Fruit fly (Drosophila melanogaster): ENCODE results near the gene robo2.
A peak's percentile ranks its signal among the peaks of the same experiment; 100 is the strongest.

The robo2 gene

dm6 chr2L:1431430-1431829 lies 11.2 kb upstream of the robo2 start:
- no peak for TF ChIP-seq ab (GFP tag; optimal IDR thresholded peaks at IDR 0.05)
- no peak for TF ChIP-seq exex (tag; optimal IDR thresholded peaks at IDR 0.05)
- no peak for TF ChIP-seq nerfin-2 (GFP tag; IDR thresholded peaks at IDR 0.05; ENCODE audit: partially characterized antibody)
- TF ChIP-seq CG13287 (GFP tag; IDR thresholded peaks at IDR 0.05; ENCODE audit: partially characterized antibody): no peak
- TF ChIP-seq CG8478 (optimal IDR thresholded peaks at IDR 0.05): no peak
- no peak for TF ChIP-seq gce (GFP tag; IDR thresholded peaks at IDR 0.05)
- no peak for TF ChIP-seq da (GFP tag; optimal IDR thresholded peaks at IDR 0.05)
- TF ChIP-seq sima (GFP tag; optimal IDR thresholded peaks at IDR 0.05): no peak
- no peak for TF ChIP-seq Vsx1 (GFP tag; optimal IDR thresholded peaks at IDR 0.05)
- TF ChIP-seq Fer1 (GFP tag; optimal IDR thresholded peaks at IDR 0.05): no peak
- TF ChIP-seq CG9727 (GFP tag; optimal IDR thresholded peaks at IDR 0.05): no peak
- no peak for TF ChIP-seq CG17802 (tag; optimal IDR thresholded peaks at IDR 0.05)
- no peak for TF ChIP-seq CTCF (GFP tag; optimal IDR thresholded peaks at IDR 0.05)
- no peak for TF ChIP-seq CG18476 (GFP tag; optimal IDR thresholded peaks at IDR 0.05)
- TF ChIP-seq pho (GFP tag; optimal IDR thresholded peaks at IDR 0.05): no peak
- TF ChIP-seq org-1 (GFP tag; optimal IDR thresholded peaks at IDR 0.05): no peak

dm6 chr2L:1429558-1429957 lies 9.3 kb upstream of the robo2 start:
- TF ChIP-seq org-1 (GFP tag; optimal IDR thresholded peaks at IDR 0.05): no peak
- TF ChIP-seq CoRest (tag; optimal IDR thresholded peaks at IDR 0.05): no peak
- TF ChIP-seq cad (GFP tag; optimal IDR thresholded peaks at IDR 0.05): peak; percentile 85
- no peak for TF ChIP-seq Sox100B (GFP tag; optimal IDR thresholded peaks at IDR 0.05)
- TF ChIP-seq CG4707 (GFP tag; optimal IDR thresholded peaks at IDR 0.05): no peak
- TF ChIP-seq Atf-2 (GFP tag; optimal IDR thresholded peaks at IDR 0.05): no peak
- peak; percentile 55 for TF ChIP-seq pros (GFP tag; optimal IDR thresholded peaks at IDR 0.05)
- TF ChIP-seq Ravus (GFP tag; IDR thresholded peaks at IDR 0.05): no peak
- TF ChIP-seq tll (GFP tag; optimal IDR thresholded peaks at IDR 0.05): peak in 1 of 2 experiments; percentile 48
- TF ChIP-seq ase (GFP tag; IDR thresholded peaks at IDR 0.05): no peak
- no peak for TF ChIP-seq kay (GFP tag; optimal IDR thresholded peaks at IDR 0.05)
- TF ChIP-seq CG2875 (GFP tag; optimal IDR thresholded peaks at IDR 0.05): no peak
- no peak for TF ChIP-seq CG4617 (GFP tag; optimal IDR thresholded peaks at IDR 0.05; ENCODE audit: borderline replicate concordance)
- no peak for TF ChIP-seq Eip74EF (GFP tag; optimal IDR thresholded peaks at IDR 0.05)
- TF ChIP-seq CG6654 (GFP tag; optimal IDR thresholded peaks at IDR 0.05): no peak
- TF ChIP-seq ems (GFP tag; optimal IDR thresholded peaks at IDR 0.05): no peak
- TF ChIP-seq aop (GFP tag; IDR thresholded peaks at IDR 0.05): no peak
- TF ChIP-seq gsb-n (tag; optimal IDR thresholded peaks at IDR 0.05): peak; percentile 31
- no peak for TF ChIP-seq gfzf (GFP tag; optimal IDR thresholded peaks at IDR 0.05)
- TF ChIP-seq CG33557 (GFP tag; optimal IDR thresholded peaks at IDR 0.05): no peak
- TF ChIP-seq Hr51 (GFP tag; optimal IDR thresholded peaks at IDR 0.05): no peak
- TF ChIP-seq trh (GFP tag; optimal IDR thresholded peaks at IDR 0.05): no peak
- no peak for TF ChIP-seq salm (tag; optimal IDR thresholded peaks at IDR 0.05)
- no peak for TF ChIP-seq Gug (GFP tag; IDR thresholded peaks at IDR 0.05)
- TF ChIP-seq lmd (GFP tag; IDR thresholded peaks at IDR 0.05): no peak
- TF ChIP-seq CG1602 (GFP tag; optimal IDR thresholded peaks at IDR 0.05): no peak
- no peak for TF ChIP-seq CG31224 (GFP tag; IDR thresholded peaks at IDR 0.05)
- TF ChIP-seq bbx (GFP tag; IDR thresholded peaks at IDR 0.05; ENCODE audit: partially characterized antibody): no peak
- TF ChIP-seq HLHmδ (GFP tag; optimal IDR thresholded peaks at IDR 0.05): no peak
- TF ChIP-seq CG6791 (GFP tag; IDR thresholded peaks at IDR 0.05; ENCODE audit: partially characterized antibody): no peak
- peak; percentile 46 for TF ChIP-seq twi (tag; optimal IDR thresholded peaks at IDR 0.05)
- TF ChIP-seq abd-A (tag; optimal IDR thresholded peaks at IDR 0.05): no peak
- TF ChIP-seq ham (GFP tag; IDR thresholded peaks at IDR 0.05): no peak
- no peak for TF ChIP-seq NfI (GFP tag; optimal IDR thresholded peaks at IDR 0.05)
- no peak for TF ChIP-seq h (optimal IDR thresholded peaks at IDR 0.05)
- no peak for TF ChIP-seq gcm (GFP tag; optimal IDR thresholded peaks at IDR 0.05)
- no peak for TF ChIP-seq HLH54F (GFP tag; optimal IDR thresholded peaks at IDR 0.05)
